Fruit fly (Drosophila melanogaster): ENCODE results near the gene CG44422.

The CG44422 gene

dm6 chrX:11326213-11326731 is 23.7 kb upstream of the CG44422 start (continued):
- TF ChIP-seq YL-1 (GFP tag; optimal IDR thresholded peaks at IDR 0.05) (no peak), twi (tag; optimal IDR thresholded peaks at IDR 0.05) (peak; percentile 13), CG3065 (GFP tag; optimal IDR thresholded peaks at IDR 0.05) (no peak), ken (GFP tag; IDR thresholded peaks at IDR 0.05) (no peak; the same call in 2 of the 3 replicates), CG16813 (GFP tag; IDR thresholded peaks at IDR 0.05; ENCODE audit: partially characterized antibody) (no peak), Hmx (GFP tag; optimal IDR thresholded peaks at IDR 0.05) (peak; percentile 45), CG13624 (GFP tag; optimal IDR thresholded peaks at IDR 0.05) (peak; percentile 73), bigmax (GFP tag; optimal IDR thresholded peaks at IDR 0.05) (no peak), CG6854 (GFP tag; optimal IDR thresholded peaks at IDR 0.05) (peak; percentile 69), CG10565 (GFP tag; optimal IDR thresholded peaks at IDR 0.05) (no peak), CG12299 (tag; optimal IDR thresholded peaks at IDR 0.05) (peak; percentile 52), CoRest (tag; optimal IDR thresholded peaks at IDR 0.05) (peak; percentile 80), CG11504 (tag; optimal IDR thresholded peaks at IDR 0.05) (peak; percentile 79), Dip3 (GFP tag; optimal IDR thresholded peaks at IDR 0.05) (peak; percentile 52), CG11560 (tag; IDR thresholded peaks at IDR 0.05) (peak; percentile 50; the same call in 1 of the 3 replicates), btn (GFP tag; optimal IDR thresholded peaks at IDR 0.05) (peak; percentile 29), ssp (GFP tag; IDR thresholded peaks at IDR 0.05) (no peak), CG10274 (GFP tag; optimal IDR thresholded peaks at IDR 0.05) (peak; percentile 37), Jarid2 (GFP tag; optimal IDR thresholded peaks at IDR 0.05) (no peak), CG10267 (tag; optimal IDR thresholded peaks at IDR 0.05) (peak; percentile 32), CG14441 (GFP tag; IDR thresholded peaks at IDR 0.05) (peak; percentile 65), unc-4 (GFP tag; IDR thresholded peaks at IDR 0.05; ENCODE audit: partially characterized antibody) (no peak), Meics (GFP tag; optimal IDR thresholded peaks at IDR 0.05) (peak; percentile 71), en (GFP tag; optimal IDR thresholded peaks at IDR 0.05) (peak; percentile 60), CG10321 (GFP tag; IDR thresholded peaks at IDR 0.05) (no peak), Sry-δ (GFP tag; optimal IDR thresholded peaks at IDR 0.05) (peak; percentile 9), so (GFP tag; IDR thresholded peaks at IDR 0.05) (peak; percentile 58; the same call in 1 of the 3 replicates), gro (GFP tag; optimal IDR thresholded peaks at IDR 0.05) (peak; percentile 63), bsh (GFP tag; optimal IDR thresholded peaks at IDR 0.05) (peak; percentile 8 to 68), CG10979 (tag; optimal IDR thresholded peaks at IDR 0.05) (peak; percentile 69), Ravus (GFP tag; IDR thresholded peaks at IDR 0.05) (no peak), sisA (GFP tag; IDR thresholded peaks at IDR 0.05) (peak; percentile 59), CG9215 (GFP tag; IDR thresholded peaks at IDR 0.05) (peak; percentile 56), pzg (GFP tag; optimal IDR thresholded peaks at IDR 0.05) (no peak), Awh (GFP tag; IDR thresholded peaks at IDR 0.05) (peak; percentile 69; the same call in 1 of the 2 replicates), slbo (GFP tag; IDR thresholded peaks at IDR 0.05) (no peak; the same call in none of the 2 replicates), C15 (GFP tag; IDR thresholded peaks at IDR 0.05) (peak; percentile 35; the same call in 1 of the 3 replicates), Sry-β (GFP tag; optimal IDR thresholded peaks at IDR 0.05) (no peak), Eip74EF (GFP tag; optimal IDR thresholded peaks at IDR 0.05) (peak in 1 of 2 experiments; percentile 59), al (GFP tag; IDR thresholded peaks at IDR 0.05) (peak; percentile 48), lbe (GFP tag; optimal IDR thresholded peaks at IDR 0.05) (peak; percentile 19), otp (GFP tag; IDR thresholded peaks at IDR 0.05) (peak; percentile 77), fd3F (GFP tag; optimal IDR thresholded peaks at IDR 0.05) (peak; percentile 40), tap (tag; optimal IDR thresholded peaks at IDR 0.05) (peak; percentile 63), Myb (GFP tag; optimal IDR thresholded peaks at IDR 0.05) (peak; percentile 32), Mad (GFP tag; optimal IDR thresholded peaks at IDR 0.05) (peak; percentile 39), CG17612 (GFP tag; IDR thresholded peaks at IDR 0.05) (no peak), salm (tag; optimal IDR thresholded peaks at IDR 0.05) (peak; percentile 64), Dbx (GFP tag; IDR thresholded peaks at IDR 0.05) (peak; percentile 56; the same call in 1 of the 3 replicates), scrt (GFP tag; optimal IDR thresholded peaks at IDR 0.05) (peak; percentile 56)
